Worm (Caenorhabditis elegans) whole organism, young adult: ENCODE results near the gene W04E12.4.

Experiments used
- B0261.1 ChIP-seq: sonication (generic microtip); optimal IDR thresholded peaks from 2 replicates; lab custom pipeline; 2016; ENCODE audit warnings: mild to moderate bottlenecking, missing genetic modification characterization, moderate library complexity, missing compliant biosample characterization
- F10E7.11 ChIP-seq: sonication (generic microtip); optimal IDR thresholded peaks from 2 replicates; lab custom pipeline; 2017; ENCODE audit warnings: mild to moderate bottlenecking, missing genetic modification characterization, moderate library complexity, missing compliant biosample characterization
- F33H1.4 ChIP-seq: fragments of 200-800 bp; sonication (Bioruptor generic); IDR thresholded peaks from 2 replicates; pipeline ENCODE4 v1.3.6; 2022; ENCODE audit warnings: missing genetic modification reagents, missing genetic modification characterization, missing compliant biosample characterization
- F39B2.1 ChIP-seq: fragments of 200-800 bp; sonication (Bioruptor generic); IDR thresholded peaks from 2 replicates; pipeline ENCODE4 v1.3.6; 2022; ENCODE audit warnings: missing genetic modification reagents, missing genetic modification characterization, missing compliant biosample characterization
- F52B5.7 ChIP-seq: sonication (generic microtip); optimal IDR thresholded peaks from 2 replicates; lab custom pipeline; 2016; ENCODE audit warnings: mild to moderate bottlenecking, missing genetic modification characterization, missing compliant biosample characterization
- F57C9.4 ChIP-seq: sonication (generic microtip); optimal IDR thresholded peaks from 2 replicates; lab custom pipeline; 2017; ENCODE audit warnings: mild to moderate bottlenecking, missing genetic modification characterization, missing compliant biosample characterization
- T07F8.4 ChIP-seq: sonication (generic microtip); optimal IDR thresholded peaks from 2 replicates; lab custom pipeline; 2016; ENCODE audit warnings: mild to moderate bottlenecking, missing genetic modification characterization, moderate library complexity, missing compliant biosample characterization
- T26A5.8 ChIP-seq: sonication (generic microtip); optimal IDR thresholded peaks from 2 replicates; lab custom pipeline; 2016; ENCODE audit warnings: missing genetic modification characterization, missing compliant biosample characterization
- Y53F4B.3 ChIP-seq: fragments of 200-800 bp; sonication (Bioruptor generic); IDR thresholded peaks from 2 replicates; pipeline ENCODE4 v1.3.6; 2022; ENCODE audit warnings: missing genetic modification reagents, missing genetic modification characterization, missing compliant biosample characterization
- Y56A3A.18 ChIP-seq: fragments of 200-800 bp; sonication (Bioruptor generic); IDR thresholded peaks from 2 replicates; pipeline ENCODE4 v1.3.6; 2022; ENCODE audit warnings: missing genetic modification reagents, missing genetic modification characterization, missing compliant biosample characterization
- Y67H2A.10 ChIP-seq: fragments of 200-800 bp; sonication (Bioruptor generic); conservative IDR thresholded peaks from 2 replicates; pipeline ENCODE4 v1.3.6; 2022; ENCODE audit warnings: missing genetic modification reagents, missing genetic modification characterization, missing compliant biosample characterization
- Y79H2A.3 ChIP-seq: fragments of 200-800 bp; sonication (Bioruptor generic); conservative IDR thresholded peaks from 2 replicates; pipeline ENCODE4 v1.3.6; 2022; ENCODE audit warnings: missing genetic modification reagents, missing genetic modification characterization, missing compliant biosample characterization
- aptf-3 ChIP-seq: fragments of 200-800 bp; sonication (Bioruptor generic); IDR thresholded peaks from 2 replicates; pipeline ENCODE4 v1.3.6; 2022; ENCODE audit warnings: missing genetic modification characterization, missing compliant biosample characterization
- athp-1 ChIP-seq: sonication (generic microtip); optimal IDR thresholded peaks from 2 replicates; lab custom pipeline; 2017; ENCODE audit warnings: mild to moderate bottlenecking, missing genetic modification characterization, missing compliant biosample characterization
- attf-3 ChIP-seq: fragments of 200-800 bp; sonication (Bioruptor generic); conservative IDR thresholded peaks from 2 replicates; pipeline ENCODE4 v1.3.6; 2022; ENCODE audit warnings: missing genetic modification reagents, missing genetic modification characterization, missing compliant biosample characterization
- bed-2 ChIP-seq: fragments of 200-800 bp; sonication (Bioruptor generic); IDR thresholded peaks from 2 replicates; pipeline ENCODE4 v1.3.6; 2022; ENCODE audit warnings: missing genetic modification reagents, missing genetic modification characterization, missing compliant biosample characterization
- cebp-1 ChIP-seq, 2 experiments: fragments of 200-800 bp in 1 of 2; sonication (Bioruptor generic) in 1 of 2; sonication (generic microtip) in 1 of 2; IDR thresholded peaks in 1 of 2; optimal IDR thresholded peaks in 1 of 2; 2 replicates each; pipeline versions ENCODE4 v1.3.6 to Lab custom; 2017 to 2022; ENCODE audit warnings: missing compliant biosample characterization in 2 of 2, missing genetic modification characterization in 2 of 2, mild to moderate bottlenecking in 1 of 2, missing genetic modification reagents in 1 of 2, moderate library complexity in 1 of 2
- cebp-2 ChIP-seq: fragments of 200-800 bp; sonication (Bioruptor generic); IDR thresholded peaks from 2 replicates; pipeline ENCODE4 v1.3.6; 2022; ENCODE audit warnings: missing genetic modification characterization, missing compliant biosample characterization
- ceh-100 ChIP-seq: fragments of 200-800 bp; sonication (Bioruptor generic); IDR thresholded peaks from 2 replicates; pipeline ENCODE4 v1.3.6; 2022; ENCODE audit warnings: missing genetic modification reagents, missing genetic modification characterization, missing compliant biosample characterization
- egrh-3 ChIP-seq: fragments of 200-800 bp; sonication (Bioruptor generic); IDR thresholded peaks from 2 replicates; pipeline ENCODE4 v1.3.6; 2022; ENCODE audit warnings: missing genetic modification reagents, missing genetic modification characterization, missing compliant biosample characterization
- fkh-3 ChIP-seq: sonication (generic microtip); optimal IDR thresholded peaks from 2 replicates; lab custom pipeline; 2016; ENCODE audit warnings: mild to moderate bottlenecking, missing genetic modification characterization, missing compliant biosample characterization
- hlh-26 ChIP-seq: fragments of 200-800 bp; sonication (Bioruptor generic); conservative IDR thresholded peaks from 2 replicates; pipeline ENCODE4 v1.3.6; 2022; ENCODE audit warnings: missing genetic modification reagents, missing genetic modification characterization, missing compliant biosample characterization
- hsf-1 ChIP-seq: fragments of 200-800 bp; sonication (Bioruptor generic); IDR thresholded peaks from 2 replicates; pipeline ENCODE4 v1.3.6; 2022; ENCODE audit warnings: missing genetic modification reagents, missing genetic modification characterization, missing compliant biosample characterization
- lag-1 ChIP-seq: fragments of 200-800 bp; sonication (Bioruptor generic); IDR thresholded peaks from 2 replicates; pipeline ENCODE4 v1.3.6; 2022; ENCODE audit warnings: missing genetic modification reagents, missing genetic modification characterization, missing compliant biosample characterization
- let-526 ChIP-seq: fragments of 200-800 bp; sonication (Bioruptor generic); IDR thresholded peaks from 2 replicates; pipeline ENCODE4 v1.3.6; 2022; ENCODE audit warnings: missing genetic modification reagents, missing genetic modification characterization, missing compliant biosample characterization
- let-607 ChIP-seq, 2 experiments: fragments of 200-800 bp in 1 of 2; sonication (Bioruptor generic) in 1 of 2; sonication (generic microtip) in 1 of 2; optimal IDR thresholded peaks; 2 replicates each; lab custom pipeline; 2016 to 2018; ENCODE audit warnings: mild to moderate bottlenecking in 2 of 2, missing compliant biosample characterization in 2 of 2, missing genetic modification characterization in 2 of 2, moderate library complexity in 2 of 2, missing genotype in 1 of 2
- lin-54 ChIP-seq: fragments of 200-800 bp; sonication (Bioruptor generic); optimal IDR thresholded peaks from 2 replicates; lab custom pipeline; 2018; ENCODE audit warnings: mild to moderate bottlenecking, missing genetic modification characterization, missing compliant biosample characterization
- lir-1 ChIP-seq: fragments of 200-800 bp; sonication (Bioruptor generic); conservative IDR thresholded peaks from 2 replicates; pipeline ENCODE4 v1.3.6; 2022; ENCODE audit warnings: missing genetic modification reagents, missing genetic modification characterization, missing compliant biosample characterization
- madf-6 ChIP-seq: fragments of 200-800 bp; sonication (Bioruptor generic); IDR thresholded peaks from 2 replicates; pipeline ENCODE4 v1.3.6; 2022; ENCODE audit warnings: missing genetic modification reagents, missing genetic modification characterization, missing compliant biosample characterization
- mcd-1 ChIP-seq: fragments of 200-800 bp; sonication (Bioruptor generic); IDR thresholded peaks from 2 replicates; pipeline ENCODE4 v1.3.6; 2022; ENCODE audit warnings: missing genetic modification reagents, missing genetic modification characterization, missing compliant biosample characterization
- mel-28 ChIP-seq: sonication (generic microtip); optimal IDR thresholded peaks from 2 replicates; lab custom pipeline; 2016; ENCODE audit warnings: borderline replicate concordance, mild to moderate bottlenecking, missing genetic modification characterization, missing compliant biosample characterization
- mxl-1 ChIP-seq: sonication (generic microtip); optimal IDR thresholded peaks from 2 replicates; lab custom pipeline; 2016; ENCODE audit warnings: missing genetic modification characterization, missing compliant biosample characterization
- nhr-120 ChIP-seq: fragments of 200-800 bp; sonication (Bioruptor generic); IDR thresholded peaks from 2 replicates; pipeline ENCODE4 v1.3.6; 2022; ENCODE audit warnings: missing genetic modification characterization, missing compliant biosample characterization
- nhr-179 ChIP-seq: sonication (generic microtip); optimal IDR thresholded peaks from 2 replicates; lab custom pipeline; 2016; ENCODE audit warnings: mild to moderate bottlenecking, missing genetic modification characterization, missing compliant biosample characterization
- nhr-27 ChIP-seq: fragments of 200-800 bp; sonication (Bioruptor generic); optimal IDR thresholded peaks from 2 replicates; lab custom pipeline; 2018; ENCODE audit warnings: mild to moderate bottlenecking, missing genetic modification characterization, moderate library complexity, missing compliant biosample characterization
- nhr-80 ChIP-seq: sonication (generic microtip); optimal IDR thresholded peaks from 2 replicates; lab custom pipeline; 2016; ENCODE audit warnings: missing genetic modification characterization, missing compliant biosample characterization
- rpc-1 ChIP-seq, 2 experiments: fragments of 150-350 bp in 1 of 2; sonication (generic microtip) in 1 of 2; optimal IDR thresholded peaks; 2 replicates each; lab custom pipeline; 2014 to 2018; ENCODE audit warnings: missing biosample characterization in 1 of 2, missing genetic modification characterization in 1 of 2, missing genetic modification reagents in 1 of 2, missing genotype in 1 of 2
- snpc-3.4 ChIP-seq: sonication (generic microtip); optimal IDR thresholded peaks from 2 replicates; lab custom pipeline; 2017; ENCODE audit warnings: missing genetic modification characterization, mild to moderate bottlenecking, missing compliant biosample characterization, antibody characterized with exemption, moderate library complexity, missing genotype, missing genetic modification reagents
- snpc-4 ChIP-seq, 5 experiments: fragments of 150-350 bp in 1 of 5; sonication (generic microtip) in 4 of 5; optimal IDR thresholded peaks; 2 replicates each; lab custom pipeline; 2014 to 2018; ENCODE audit warnings: missing genetic modification characterization in 5 of 5, missing biosample characterization in 3 of 5, antibody characterized with exemption in 2 of 5, mild to moderate bottlenecking in 2 of 5, missing compliant biosample characterization in 2 of 5, missing genotype in 2 of 5, moderate library complexity in 2 of 5, missing genetic modification reagents in 1 of 5
- tbx-9 ChIP-seq: sonication (generic microtip); optimal IDR thresholded peaks from 2 replicates; lab custom pipeline; 2016; ENCODE audit warnings: borderline replicate concordance, missing genetic modification characterization, inconsistent platforms, missing compliant biosample characterization
- zfh-2 ChIP-seq: fragments of 200-800 bp; sonication (Bioruptor generic); conservative IDR thresholded peaks from 2 replicates; pipeline ENCODE4 v1.3.6; 2022; ENCODE audit warnings: missing genetic modification reagents, missing genetic modification characterization, missing compliant biosample characterization
- zim-3 ChIP-seq: sonication (generic microtip); optimal IDR thresholded peaks from 2 replicates; lab custom pipeline; 2017; ENCODE audit warnings: mild to moderate bottlenecking, missing genetic modification characterization, moderate library complexity, missing compliant biosample characterization
- ztf-18 ChIP-seq: sonication (generic microtip); optimal IDR thresholded peaks from 2 replicates; lab custom pipeline; 2016; ENCODE audit warnings: missing genotype, mild to moderate bottlenecking, missing genetic modification characterization, missing compliant biosample characterization
- ztf-22 ChIP-seq: fragments of 200-800 bp; sonication (Bioruptor generic); optimal IDR thresholded peaks from 2 replicates; lab custom pipeline; 2018; ENCODE audit warnings: mild to moderate bottlenecking, missing genetic modification characterization, moderate library complexity, missing compliant biosample characterization
- ztf-25 ChIP-seq: fragments of 200-800 bp; sonication (Bioruptor generic); IDR thresholded peaks from 2 replicates; pipeline ENCODE4 v1.3.6; 2022; ENCODE audit warnings: missing genetic modification reagents, missing genetic modification characterization, missing compliant biosample characterization
- ztf-6 ChIP-seq: fragments of 200-800 bp; sonication (Bioruptor generic); IDR thresholded peaks from 2 replicates; pipeline ENCODE4 v1.3.6; 2022; ENCODE audit warnings: missing genetic modification reagents, missing genetic modification characterization, missing compliant biosample characterization

Gene W04E12.4

DNA sequence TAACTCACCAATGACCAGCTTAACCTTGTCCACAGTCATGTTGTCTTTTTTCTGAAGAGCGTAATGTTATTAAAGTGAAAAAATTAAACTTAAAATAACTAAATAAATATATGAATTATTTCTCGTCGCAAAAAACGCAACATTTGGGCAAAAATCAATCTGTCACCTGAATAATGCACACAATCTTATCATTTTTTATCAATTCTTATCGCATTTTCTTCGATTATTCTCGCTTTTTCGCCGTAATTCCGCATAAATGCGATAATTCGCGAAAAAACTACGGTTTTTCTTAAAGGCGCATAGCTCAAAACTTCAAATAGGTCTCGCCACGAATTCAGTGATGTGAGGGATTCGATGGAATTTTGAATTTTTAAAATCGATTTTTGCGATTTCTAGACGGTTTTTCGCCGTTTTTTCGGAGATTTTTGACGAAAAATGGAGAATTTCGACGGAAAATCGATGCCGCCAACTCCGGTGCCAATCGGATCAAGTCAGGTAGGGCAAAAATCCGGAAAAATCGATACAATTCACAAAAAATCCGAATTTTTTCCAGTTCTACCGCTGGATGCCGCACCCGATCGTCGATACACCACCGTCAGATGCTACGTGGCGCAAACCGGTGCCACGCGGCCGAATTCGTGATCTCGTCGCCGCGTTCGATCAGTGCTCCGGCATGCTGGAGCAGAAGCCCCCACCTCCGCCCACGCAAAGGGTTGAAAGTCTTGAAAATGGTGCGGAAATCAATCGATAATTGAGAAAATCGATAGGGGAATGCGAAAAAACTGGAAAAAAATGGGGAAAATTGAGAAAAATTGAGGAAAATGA, 45.8 kb upstream of the W04E12.4 start, which contains the start of the genes Y43F8C.13 and ani-3 (continued):
- TF ChIP-seq Y79H2A.3 (no peak), let-607 (tag; optimal IDR thresholded peaks at IDR 0.05; lab: Kevin White, UChicago) (no peak), ztf-25 (no peak), rpc-1 (optimal IDR thresholded peaks at IDR 0.05; lab: Kevin White, UChicago) (no peak), rpc-1 (tag; optimal IDR thresholded peaks at IDR 0.05; lab: Kevin White, UChicago) (no peak), madf-6 (peak; percentile 75), lin-54 (GFP tag; lab: Kevin White, UChicago) (peak; percentile 9), lag-1 (GFP tag; lab: Robert Waterston, UW) (no peak), mcd-1 (GFP tag; lab: Robert Waterston, UW) (0 out of 2 replicates have a peak, but pooled peaks have one; percentile 9), ceh-100 (GFP tag; lab: Robert Waterston, UW) (no peak), aptf-3 (no peak), F52B5.7 (no peak), snpc-3.4 (tag; lab: Kevin White, UChicago) (no peak), athp-1 (tag; lab: Kevin White, UChicago) (no peak), attf-3 (GFP tag; lab: Robert Waterston, UW) (no peak), nhr-80 (peak; percentile 51), nhr-120 (GFP tag; lab: Robert Waterston, UW) (no peak), nhr-179 (no peak), F57C9.4 (tag; lab: Kevin White, UChicago) (no peak), B0261.1 (no peak), bed-2 (GFP tag; lab: Robert Waterston, UW) (no peak), T26A5.8 (tag; lab: Kevin White, UChicago) (no peak), ztf-18 (tag; lab: Kevin White, UChicago) (no peak), zfh-2 (GFP tag; lab: Robert Waterston, UW) (peak; percentile 81), mel-28 (tag; lab: Kevin White, UChicago) (no peak), Y67H2A.10 (no peak), ztf-6 (GFP tag; lab: Robert Waterston, UW) (no peak), zim-3 (tag; lab: Kevin White, UChicago) (no peak), F39B2.1 (GFP tag; lab: Robert Waterston, UW) (no peak), fkh-3 (tag; lab: Kevin White, UChicago) (no peak), ztf-22 (GFP tag; lab: Kevin White, UChicago) (no peak), Y56A3A.18 (no peak), mxl-1 (tag; lab: Kevin White, UChicago) (no peak), hsf-1 (no peak), F10E7.11 (tag; lab: Kevin White, UChicago) (no peak), hlh-26 (GFP tag; lab: Robert Waterston, UW) (no peak), T07F8.4 (no peak), F33H1.4 (peak; percentile 87), cebp-1 (GFP tag; IDR thresholded peaks at IDR 0.05; lab: Robert Waterston, UW) (no peak), cebp-1 (tag; optimal IDR thresholded peaks at IDR 0.05; lab: Kevin White, UChicago) (no peak), Y53F4B.3 (GFP tag; lab: Robert Waterston, UW) (no peak), nhr-27 (no peak), snpc-4 (GFP tag; optimal IDR thresholded peaks at IDR 0.05; lab: Kevin White, UChicago) (no peak), snpc-4 (tag; optimal IDR thresholded peaks at IDR 0.05; lab: Kevin White, UChicago) (peak in 1 of 4 experiments; percentile 7), tbx-9 (tag; lab: Kevin White, UChicago) (no peak), cebp-2 (GFP tag; lab: Robert Waterston, UW) (no peak), lir-1 (GFP tag; lab: Robert Waterston, UW) (no peak), egrh-3 (GFP tag; lab: Robert Waterston, UW) (peak; percentile 28; the same call in 1 of the 2 replicates), let-526 (GFP tag; lab: Robert Waterston, UW) (no peak)
